Fruit fly (Drosophila melanogaster) whole organism, prepupa: ENCODE data around the gene CG18787.

ENCODE experiments used
- Blimp-1 ChIP-seq: fragments of 200-800 bp; sonication (Bioruptor generic); optimal IDR thresholded peaks from 3 replicates; lab custom pipeline; 2017; ENCODE audit warnings: missing biosample characterization, missing genetic modification characterization, mild to moderate bottlenecking, moderate library complexity, missing genetic modification reagents
- CG10669 ChIP-seq: fragments of 200-800 bp; sonication (Bioruptor generic); optimal IDR thresholded peaks from 3 replicates; lab custom pipeline; 2018; ENCODE audit warnings: missing biosample characterization, mild to moderate bottlenecking, missing genetic modification characterization, moderate library complexity
- CG11294 ChIP-seq: fragments of 200-800 bp; sonication (Bioruptor generic); IDR thresholded peaks from 2 replicates; pipeline ENCODE4 v1.3.6; 2022; ENCODE audit warnings: missing biosample characterization, missing genetic modification characterization
- CG11902 ChIP-seq: fragments of 200-800 bp; sonication (Bioruptor generic); optimal IDR thresholded peaks from 3 replicates; lab custom pipeline; 2016; ENCODE audit warnings: missing biosample characterization, missing genetic modification characterization
- CG1621 ChIP-seq: fragments of 200-800 bp; sonication (Bioruptor generic); optimal IDR thresholded peaks from 3 replicates; lab custom pipeline; 2018; ENCODE audit warnings: missing biosample characterization, mild to moderate bottlenecking, missing genetic modification characterization
- CG16779 ChIP-seq: fragments of 200-800 bp; sonication (Bioruptor generic); optimal IDR thresholded peaks from 3 replicates; lab custom pipeline; 2017; ENCODE audit warnings: missing biosample characterization, mild to moderate bottlenecking, missing genetic modification characterization
- CG3032 ChIP-seq: fragments of 200-800 bp; optimal IDR thresholded peaks from 2 replicates; lab custom pipeline; 2019; ENCODE audit warnings: missing biosample characterization, mild to moderate bottlenecking, missing genetic modification characterization, moderate library complexity
- CG31627 ChIP-seq: fragments of 200-800 bp; sonication (Bioruptor generic); optimal IDR thresholded peaks from 3 replicates; lab custom pipeline; 2016; ENCODE audit warnings: missing biosample characterization, missing genetic modification characterization
- CG32006 ChIP-seq: fragments of 200-800 bp; sonication (Bioruptor generic); optimal IDR thresholded peaks from 3 replicates; lab custom pipeline; 2017; ENCODE audit warnings: missing biosample characterization, mild to moderate bottlenecking, missing genetic modification characterization
- CG34406 ChIP-seq: fragments of 200-800 bp; sonication (Bioruptor generic); optimal IDR thresholded peaks from 3 replicates; lab custom pipeline; 2016; ENCODE audit warnings: missing biosample characterization, missing genetic modification characterization
- CG4318 ChIP-seq: fragments of 200-800 bp; sonication (Bioruptor generic); optimal IDR thresholded peaks from 3 replicates; lab custom pipeline; 2017; ENCODE audit warnings: missing biosample characterization, mild to moderate bottlenecking, missing genetic modification characterization
- CG6163 ChIP-seq: fragments of 200-800 bp; sonication (Bioruptor generic); IDR thresholded peaks from 3 replicates; pipeline ENCODE4 v1.3.6; 2022; ENCODE audit warnings: missing biosample characterization, missing genetic modification characterization
- CG6792 ChIP-seq: fragments of 200-800 bp; sonication (Bioruptor generic); optimal IDR thresholded peaks from 3 replicates; lab custom pipeline; 2016; ENCODE audit warnings: missing biosample characterization, missing genetic modification characterization
- CG6808 ChIP-seq: fragments of 200-800 bp; sonication (Bioruptor generic); optimal IDR thresholded peaks from 3 replicates; lab custom pipeline; 2017; ENCODE audit warnings: missing biosample characterization, missing genetic modification characterization, mild to moderate bottlenecking, moderate library complexity, missing genetic modification reagents
- CG6854 ChIP-seq: fragments of 200-800 bp; sonication (Bioruptor generic); optimal IDR thresholded peaks from 2 replicates; lab custom pipeline; 2017; ENCODE audit warnings: missing biosample characterization, mild to moderate bottlenecking, missing genetic modification characterization
- CG7368 ChIP-seq: fragments of 200-800 bp; sonication (Bioruptor generic); optimal IDR thresholded peaks from 3 replicates; lab custom pipeline; 2016; ENCODE audit warnings: missing biosample characterization, missing genetic modification characterization
- CG8119 ChIP-seq: fragments of 200-800 bp; sonication (Bioruptor generic); IDR thresholded peaks from 3 replicates; pipeline ENCODE4 v1.3.6; 2022; ENCODE audit warnings: missing biosample characterization, missing genetic modification characterization
- CG8319 ChIP-seq: fragments of 200-800 bp; sonication (Bioruptor generic); optimal IDR thresholded peaks from 3 replicates; lab custom pipeline; 2016; ENCODE audit warnings: missing biosample characterization, missing genetic modification characterization
- CG8632 ChIP-seq: fragments of 200-800 bp; sonication (Bioruptor generic); optimal IDR thresholded peaks from 3 replicates; lab custom pipeline; 2016; ENCODE audit warnings: missing biosample characterization, missing genetic modification characterization
- Eip75B ChIP-seq: fragments of 200-800 bp; sonication (Bioruptor generic); optimal IDR thresholded peaks from 3 replicates; lab custom pipeline; 2016; ENCODE audit warnings: missing biosample characterization, missing genetic modification characterization
- Eip78C ChIP-seq: fragments of 200-800 bp; sonication (Bioruptor generic); peaks from one replicate; lab custom pipeline; 2016; ENCODE audit warnings: missing biosample characterization, missing genetic modification characterization
- Eip93F ChIP-seq: fragments of 200-800 bp; sonication (Bioruptor generic); optimal IDR thresholded peaks from 2 replicates; lab custom pipeline; 2016; ENCODE audit warnings: missing biosample characterization, mild to moderate bottlenecking, missing genetic modification characterization
- Gug ChIP-seq: fragments of 200-800 bp; sonication (Bioruptor generic); IDR thresholded peaks from 2 replicates; pipeline ENCODE4 v1.3.6; 2022; ENCODE audit warnings: missing biosample characterization, missing genetic modification characterization
- Hr38 ChIP-seq: sonication (Bioruptor generic); optimal IDR thresholded peaks from 2 replicates; lab custom pipeline; 2016; ENCODE audit warnings: missing biosample characterization, missing genetic modification characterization
- Met ChIP-seq: fragments of 200-800 bp; sonication (Bioruptor generic); optimal IDR thresholded peaks from 3 replicates; lab custom pipeline; 2016; ENCODE audit warnings: missing biosample characterization, missing genetic modification characterization
- OdsH ChIP-seq: fragments of 200-800 bp; sonication (Bioruptor generic); optimal IDR thresholded peaks from 3 replicates; lab custom pipeline; 2016; ENCODE audit warnings: missing biosample characterization, missing genetic modification characterization
- Smox ChIP-seq: fragments of 200-800 bp; sonication (Bioruptor generic); optimal IDR thresholded peaks from 3 replicates; lab custom pipeline; 2016; ENCODE audit warnings: missing biosample characterization, missing genetic modification characterization
- cyc ChIP-seq: fragments of 200-800 bp; sonication (Bioruptor generic); optimal IDR thresholded peaks from 3 replicates; lab custom pipeline; 2016; ENCODE audit warnings: missing biosample characterization, missing genetic modification characterization
- dac ChIP-seq: fragments of 200-800 bp; sonication (Bioruptor generic); optimal IDR thresholded peaks from 2 replicates; lab custom pipeline; 2017; ENCODE audit warnings: missing biosample characterization, mild to moderate bottlenecking, missing genetic modification characterization
- dsx ChIP-seq: fragments of 200-800 bp; optimal IDR thresholded peaks from 3 replicates; lab custom pipeline; 2019; ENCODE audit warnings: missing biosample characterization, mild to moderate bottlenecking, missing genetic modification characterization, moderate library complexity; ENCODE audit not compliant: poor library complexity, severe bottlenecking
- eg ChIP-seq: fragments of 200-800 bp; sonication (Bioruptor generic); IDR thresholded peaks from 3 replicates; pipeline ENCODE4 v1.3.6; 2022; ENCODE audit warnings: missing biosample characterization, missing genetic modification characterization
- esn ChIP-seq: fragments of 200-800 bp; sonication (Bioruptor generic); optimal IDR thresholded peaks from 2 replicates; lab custom pipeline; 2016; ENCODE audit warnings: missing biosample characterization, mild to moderate bottlenecking, missing genetic modification characterization, moderate library complexity
- fkh ChIP-seq: fragments of 200-800 bp; sonication (Bioruptor generic); optimal IDR thresholded peaks from 3 replicates; lab custom pipeline; 2017; ENCODE audit warnings: missing biosample characterization, mild to moderate bottlenecking, missing genetic modification characterization, moderate library complexity
- net ChIP-seq: fragments of 200-800 bp; sonication (Bioruptor generic); optimal IDR thresholded peaks from 3 replicates; lab custom pipeline; 2016; ENCODE audit warnings: missing biosample characterization, missing genetic modification characterization
- pdm3 ChIP-seq: fragments of 200-800 bp; sonication (Bioruptor generic); optimal IDR thresholded peaks from 3 replicates; lab custom pipeline; 2016; ENCODE audit warnings: missing biosample characterization, missing genetic modification characterization
- salr ChIP-seq, 2 experiments: fragments of 200-800 bp; sonication (Bioruptor generic); optimal IDR thresholded peaks; 3 replicates each; lab custom pipeline; 2016 to 2018; ENCODE audit warnings: missing biosample characterization in 2 of 2, missing genetic modification characterization in 2 of 2, mild to moderate bottlenecking in 1 of 2
- ss ChIP-seq, 2 experiments: fragments of 200-800 bp; sonication (Bioruptor generic); optimal IDR thresholded peaks; 2 replicates in 1 of 2; 3 replicates in 1 of 2; lab custom pipeline; 2017 to 2018; ENCODE audit warnings: mild to moderate bottlenecking in 2 of 2, missing biosample characterization in 2 of 2, missing genetic modification characterization in 2 of 2, moderate library complexity in 1 of 2
- vri ChIP-seq: fragments of 200-800 bp; sonication (Bioruptor generic); optimal IDR thresholded peaks from 3 replicates; lab custom pipeline; 2016; ENCODE audit warnings: missing biosample characterization, mild to moderate bottlenecking, missing genetic modification characterization

Gene CG18787

DNA sequence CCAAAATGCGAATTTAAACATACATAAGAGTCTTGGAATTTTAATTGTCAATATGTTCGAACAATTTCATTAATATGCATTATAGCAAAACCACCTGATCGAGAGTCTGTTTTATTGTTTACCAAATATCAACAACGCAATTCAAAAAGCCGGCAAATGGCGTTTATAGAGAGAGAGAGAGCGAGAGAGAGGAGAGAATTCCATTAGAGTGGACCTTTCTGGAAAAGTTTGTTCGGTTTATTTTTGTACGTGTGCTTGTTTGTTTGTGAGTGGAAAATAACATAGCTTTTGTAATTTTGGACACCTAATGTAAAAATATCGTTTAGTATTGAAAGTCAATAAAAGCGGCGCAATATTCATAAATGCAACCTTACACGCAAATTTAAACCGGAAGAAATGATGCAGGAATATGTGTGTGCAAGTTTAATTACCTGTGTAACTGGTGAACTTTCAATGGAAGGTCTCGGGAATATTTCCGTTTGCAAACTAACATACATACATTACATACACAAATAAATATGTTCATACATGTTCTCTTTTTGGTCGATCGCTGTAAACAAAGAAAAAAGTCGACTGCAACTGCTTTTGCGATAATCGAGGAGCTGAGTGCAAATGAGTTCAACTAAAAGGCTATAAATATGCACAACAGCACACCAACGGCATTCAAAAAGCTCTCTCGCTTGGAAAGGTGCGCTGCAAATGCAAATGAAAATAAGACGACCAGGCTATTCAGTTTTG, 45.6 kb upstream of the CG18787 start, which contains the start of gene CG6785 (continued):
- peak; percentile 73 for TF ChIP-seq CG6808
- TF ChIP-seq net: peak; percentile 86
- peak; percentile 87 for TF ChIP-seq Eip93F (GFP tag; lab: Kevin White, UChicago)
- peak; percentile 79 for TF ChIP-seq CG6854 (GFP tag; lab: Kevin White, UChicago)
- no peak for TF ChIP-seq pdm3
- peak; percentile 87; the same call in 2 of the 3 replicates for TF ChIP-seq eg (GFP tag; lab: Robert Waterston, UW)
- TF ChIP-seq ss (GFP tag; optimal IDR thresholded peaks at IDR 0.05; lab: Kevin White, UChicago): peak; percentile 67 to 83
- peak; percentile 86 for TF ChIP-seq vri (GFP tag; lab: Kevin White, UChicago)
- peak; percentile 81 for TF ChIP-seq OdsH (GFP tag; lab: Kevin White, UChicago)
- peak; percentile 80 for TF ChIP-seq CG32006 (GFP tag; lab: Kevin White, UChicago)
- no peak for TF ChIP-seq CG4318 (GFP tag; lab: Kevin White, UChicago)
- TF ChIP-seq CG34406 (GFP tag; lab: Kevin White, UChicago): peak; percentile 81
- peak; percentile 82 for TF ChIP-seq CG1621
- peak; percentile 83 for TF ChIP-seq CG7368
- TF ChIP-seq CG6163 (GFP tag; lab: Robert Waterston, UW): peak; percentile 77
- TF ChIP-seq CG8119 (GFP tag; lab: Robert Waterston, UW): peak; percentile 91; the same call in 2 of the 3 replicates
- TF ChIP-seq CG31627 (GFP tag; lab: Kevin White, UChicago): peak; percentile 71
- TF ChIP-seq CG11294 (GFP tag; lab: Robert Waterston, UW): peak; percentile 70
- peak; percentile 86 for TF ChIP-seq CG16779 (tag; lab: Kevin White, UChicago)
- peak; percentile 76 for TF ChIP-seq CG10669
- no peak for TF ChIP-seq Hr38 (GFP tag; lab: Kevin White, UChicago)
- TF ChIP-seq salr (GFP tag; optimal IDR thresholded peaks at IDR 0.05; lab: Kevin White, UChicago): peak; percentile 58 to 59
- peak; percentile 92 for TF ChIP-seq CG6792 (GFP tag; lab: Kevin White, UChicago)
- peak; percentile 96 for TF ChIP-seq fkh (GFP tag; lab: Kevin White, UChicago)
- peak; percentile 52 for TF ChIP-seq CG3032 (tag; lab: Kevin White, UChicago)
- TF ChIP-seq dsx: peak; percentile 47
- no peak for TF ChIP-seq CG11902 (GFP tag; lab: Kevin White, UChicago)
- peak; percentile 83 for TF ChIP-seq Eip75B
- TF ChIP-seq Met (GFP tag; lab: Kevin White, UChicago): peak; percentile 86
- peak; percentile 89 for TF ChIP-seq esn (GFP tag; lab: Kevin White, UChicago)
- peak; percentile 63 for TF ChIP-seq cyc (GFP tag; lab: Kevin White, UChicago)

DNA sequence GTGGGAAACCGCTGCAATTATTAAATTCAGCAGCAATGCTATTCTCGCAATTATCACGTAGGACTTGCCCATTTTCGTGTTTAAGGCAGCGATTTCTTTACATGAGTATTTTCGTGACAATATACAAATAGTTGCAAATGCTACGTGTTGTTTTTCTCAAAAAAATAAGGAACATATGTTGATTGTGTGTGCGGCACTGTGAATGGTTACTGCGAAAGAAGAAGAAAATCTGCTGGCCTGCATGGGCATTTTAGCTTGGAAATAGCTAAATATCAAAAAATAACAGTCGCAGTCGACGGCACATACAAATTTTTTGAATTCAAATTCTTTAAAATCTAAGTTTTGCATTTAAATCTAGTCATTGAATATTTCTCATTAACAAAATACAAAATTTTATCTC, 41.4 kb upstream of the CG18787 start, which contains the start of gene CG6766:
TSS of gene CG6766 (minus strand) at position 180 of the 400 bp plus-strand sequence.
- TF ChIP-seq Eip78C (GFP tag; lab: Kevin White, UChicago): peak; percentile 7
- no peak for TF ChIP-seq CG8632
- TF ChIP-seq CG8319 (GFP tag; lab: Kevin White, UChicago): no peak
- TF ChIP-seq vri (GFP tag; lab: Kevin White, UChicago): peak; percentile 12
- TF ChIP-seq CG1621: no peak
- TF ChIP-seq dsx: peak; percentile 8
- TF ChIP-seq Smox (GFP tag; lab: Kevin White, UChicago): no peak
- TF ChIP-seq esn (GFP tag; lab: Kevin White, UChicago): no peak
- no peak for TF ChIP-seq dac (GFP tag; lab: Kevin White, UChicago)
- TF ChIP-seq CG8119 (GFP tag; lab: Robert Waterston, UW): no peak
- TF ChIP-seq, all 60 proteins: peak for 3

DNA sequence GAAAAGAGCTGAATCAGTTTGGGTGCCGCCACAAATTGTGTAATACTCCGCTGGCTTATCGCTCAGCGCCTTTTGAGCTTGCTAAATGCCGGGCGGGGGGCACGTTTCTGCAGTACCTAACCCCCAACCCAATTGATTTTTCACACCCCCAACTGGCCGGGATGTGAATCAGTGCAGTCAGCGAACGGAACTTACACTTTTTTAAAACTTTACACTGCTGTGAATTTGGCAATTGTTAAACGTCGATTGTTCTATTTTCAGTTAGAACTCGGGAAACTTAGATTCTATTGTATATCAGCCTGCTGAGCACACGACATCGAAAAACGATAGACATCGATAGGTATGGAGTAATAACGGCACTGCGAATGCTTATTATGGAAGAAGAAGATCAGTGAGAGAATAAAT, 39.0 kb upstream of the CG18787 start, which contains the start of gene Tom70:
TSS of gene Tom70 (minus strand) at position 335 of the 405 bp plus-strand sequence.
- TF ChIP-seq dsx (peak; percentile 25), Met (GFP tag; lab: Kevin White, UChicago) (no peak), Blimp-1 (GFP tag; lab: Kevin White, UChicago) (no peak), CG34406 (GFP tag; lab: Kevin White, UChicago) (no peak), CG4318 (GFP tag; lab: Kevin White, UChicago) (no peak), Gug (GFP tag; lab: Robert Waterston, UW) (no peak), CG7368 (no peak), vri (GFP tag; lab: Kevin White, UChicago) (peak; percentile 97)
